Fruit fly (Drosophila melanogaster) whole organism, pupa: Measurements from ENCODE around the gene Dtd.

Experiments used
- CG15710 ChIP-seq: fragments of 200-800 bp; sonication (Bioruptor generic); optimal IDR thresholded peaks from 2 replicates; lab custom pipeline; 2018; ENCODE audit warnings: missing biosample characterization, mild to moderate bottlenecking, missing genetic modification characterization, moderate library complexity
- CG17806 ChIP-seq: fragments of 200-800 bp; sonication (Bioruptor generic); optimal IDR thresholded peaks from 2 replicates; lab custom pipeline; 2018; ENCODE audit warnings: missing biosample characterization, mild to moderate bottlenecking, missing genetic modification characterization, moderate library complexity
- CG32121 ChIP-seq: fragments of 200-800 bp; sonication (Bioruptor generic); IDR thresholded peaks from 2 replicates; pipeline ENCODE4 v1.3.6; 2022; ENCODE audit warnings: missing biosample characterization, missing genetic modification characterization
- CG34367 ChIP-seq: fragments of 200-800 bp; sonication (Bioruptor generic); optimal IDR thresholded peaks from 2 replicates; lab custom pipeline; 2018; ENCODE audit warnings: missing biosample characterization, mild to moderate bottlenecking, missing genetic modification characterization
- CG8301 ChIP-seq: fragments of 200-800 bp; sonication (Bioruptor generic); optimal IDR thresholded peaks from 2 replicates; lab custom pipeline; 2018; ENCODE audit warnings: missing biosample characterization, mild to moderate bottlenecking, missing genetic modification characterization
- EcR ChIP-seq: fragments of 200-800 bp; sonication (Bioruptor generic); optimal IDR thresholded peaks from 3 replicates; lab custom pipeline; 2019; ENCODE audit warnings: missing biosample characterization, missing genetic modification characterization, mild to moderate bottlenecking, moderate library complexity, missing genetic modification reagents
- Ets98B ChIP-seq: fragments of 200-800 bp; sonication (Bioruptor generic); IDR thresholded peaks from 2 replicates; pipeline ENCODE4 v1.3.6; 2022; ENCODE audit warnings: missing biosample characterization, missing genetic modification characterization
- Pif1A ChIP-seq: fragments of 200-800 bp; sonication (Bioruptor generic); optimal IDR thresholded peaks from 3 replicates; lab custom pipeline; 2016; ENCODE audit warnings: missing biosample characterization, missing genetic modification characterization
- rn ChIP-seq: fragments of 200-800 bp; sonication (Bioruptor generic); IDR thresholded peaks from 2 replicates; pipeline ENCODE4 v1.3.6; 2022; ENCODE audit warnings: missing biosample characterization, missing genetic modification characterization

dm6 chr3R:11451207-11451841 lies 21.5 kb downstream of the Dtd start, which contains the start of gene sals:
- TF ChIP-seq CG17806 (tag; lab: Kevin White, UChicago): no peak
- TF ChIP-seq CG32121: no peak
- TF ChIP-seq CG15710 (tag; lab: Kevin White, UChicago): no peak
- TF ChIP-seq CG34367 (tag; lab: Kevin White, UChicago): no peak
- TF ChIP-seq Pif1A (GFP tag; lab: Kevin White, UChicago): no peak
- no peak for TF ChIP-seq Ets98B (GFP tag; lab: Robert Waterston, UW)
- no peak for TF ChIP-seq rn (GFP tag; lab: Robert Waterston, UW)
- TF ChIP-seq EcR (GFP tag; lab: Kevin White, UChicago): no peak
- no peak for TF ChIP-seq CG8301
